Fruit fly (Drosophila melanogaster): ENCODE data around the gene CG3021.

DNA sequence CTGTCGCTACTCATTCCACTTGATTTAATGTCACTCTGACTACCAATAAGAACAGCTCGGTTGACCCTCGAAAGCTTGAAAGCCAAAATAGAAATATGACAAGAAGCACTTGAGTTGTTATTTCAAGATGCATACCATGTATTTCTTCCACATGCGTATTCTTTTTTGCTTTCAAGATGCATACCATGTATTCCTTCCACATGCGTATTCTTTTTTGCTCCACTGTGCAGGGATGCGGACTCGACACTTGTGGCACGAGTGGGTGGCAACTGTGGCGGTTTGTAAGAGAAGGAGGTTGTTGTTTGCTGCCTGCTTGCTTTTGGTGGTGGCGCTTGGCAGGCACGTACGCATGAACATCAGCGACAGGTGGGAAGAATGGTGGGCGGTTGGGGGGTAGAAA, 20.4 kb upstream of the CG3021 start:
- TF ChIP-seq CTCF (optimal IDR thresholded peaks at IDR 0.05) (no peak), CG8478 (optimal IDR thresholded peaks at IDR 0.05) (no peak)
